Fruit fly (Drosophila melanogaster) whole organism, embryonic: Measurements from ENCODE around the gene sun.

ENCODE experiments used
- CG10959 ChIP-seq: fragments of 200-800 bp; sonication (Bioruptor generic); IDR thresholded peaks from 2 replicates; pipeline ENCODE4 v1.3.6; 2022; ENCODE audit warnings: missing biosample characterization, missing genetic modification characterization
- CG13424 ChIP-seq: fragments of 200-800 bp; sonication (Bioruptor generic); optimal IDR thresholded peaks from 2 replicates; lab custom pipeline; 2019; ENCODE audit warnings: missing biosample characterization, mild to moderate bottlenecking, missing genetic modification characterization, moderate library complexity
- CG16813 ChIP-seq: fragments of 200-800 bp; sonication (Bioruptor generic); IDR thresholded peaks from 3 replicates; pipeline ENCODE4 v1.3.6; 2022; ENCODE audit warnings: missing biosample characterization, missing genetic modification characterization; ENCODE audit not compliant: partially characterized antibody
- CG17186 ChIP-seq: fragments of 200-800 bp; sonication (Bioruptor generic); optimal IDR thresholded peaks from 3 replicates; lab custom pipeline; 2017; ENCODE audit warnings: missing biosample characterization, missing genetic modification reagents, missing genetic modification characterization
- CG17568 ChIP-seq: fragments of 200-800 bp; sonication (Bioruptor generic); optimal IDR thresholded peaks from 2 replicates; lab custom pipeline; 2018; ENCODE audit warnings: missing biosample characterization, mild to moderate bottlenecking, missing genetic modification characterization, moderate library complexity
- CG17829 ChIP-seq: fragments of 200-800 bp; optimal IDR thresholded peaks from 2 replicates; lab custom pipeline; 2019; ENCODE audit warnings: missing biosample characterization, mild to moderate bottlenecking, missing genetic modification characterization, moderate library complexity
- CG2116 ChIP-seq: fragments of 200-800 bp; sonication (Bioruptor generic); optimal IDR thresholded peaks from 3 replicates; lab custom pipeline; 2018; ENCODE audit warnings: missing biosample characterization, mild to moderate bottlenecking, missing genetic modification characterization
- CG34224 ChIP-seq: fragments of 200-800 bp; sonication (Bioruptor generic); IDR thresholded peaks from 3 replicates; pipeline ENCODE4 v1.3.6; 2022; ENCODE audit warnings: missing biosample characterization, missing genetic modification characterization; ENCODE audit not compliant: partially characterized antibody
- CG34376 ChIP-seq: fragments of 200-800 bp; sonication (Bioruptor generic); optimal IDR thresholded peaks from 2 replicates; lab custom pipeline; 2018; ENCODE audit warnings: missing biosample characterization, mild to moderate bottlenecking, missing genetic modification characterization
- CG42726 ChIP-seq: fragments of 200-800 bp; sonication (Bioruptor generic); IDR thresholded peaks from 2 replicates; pipeline ENCODE4 v1.3.6; 2022; ENCODE audit warnings: missing biosample characterization, missing genetic modification characterization; ENCODE audit not compliant: partially characterized antibody
- CG7987 ChIP-seq: fragments of 200-800 bp; sonication (Bioruptor generic); optimal IDR thresholded peaks from 2 replicates; lab custom pipeline; 2018; ENCODE audit warnings: missing biosample characterization, mild to moderate bottlenecking, missing genetic modification characterization, moderate library complexity
- CG8924 ChIP-seq: fragments of 200-800 bp; optimal IDR thresholded peaks from 3 replicates; lab custom pipeline; 2019; ENCODE audit warnings: missing biosample characterization, mild to moderate bottlenecking, missing genetic modification characterization, moderate library complexity
- CG9797 ChIP-seq: fragments of 200-800 bp; sonication (Bioruptor generic); optimal IDR thresholded peaks from 3 replicates; lab custom pipeline; 2018; ENCODE audit warnings: missing biosample characterization, mild to moderate bottlenecking, missing genetic modification characterization
- D19A ChIP-seq: fragments of 200-800 bp; optimal IDR thresholded peaks from 3 replicates; lab custom pipeline; 2019; ENCODE audit warnings: missing biosample characterization, mild to moderate bottlenecking, missing genetic modification characterization, moderate library complexity
- Dbx ChIP-seq: fragments of 200-800 bp; sonication (Bioruptor generic); IDR thresholded peaks from 3 replicates; pipeline ENCODE4 v1.3.6; 2022; ENCODE audit warnings: missing biosample characterization, missing genetic modification characterization
- Doc3 ChIP-seq: fragments of 200-800 bp; sonication (Bioruptor generic); IDR thresholded peaks from 3 replicates; pipeline ENCODE4 v1.3.6; 2022; ENCODE audit warnings: missing biosample characterization, missing genetic modification characterization; ENCODE audit not compliant: partially characterized antibody
- Dref ChIP-seq: fragments of 200-800 bp; sonication (Bioruptor generic); IDR thresholded peaks from 2 replicates; pipeline ENCODE4 v1.3.6; 2022; ENCODE audit warnings: missing biosample characterization, missing genetic modification characterization
- MESR4 ChIP-seq: fragments of 200-800 bp; sonication (Bioruptor generic); optimal IDR thresholded peaks from 2 replicates; lab custom pipeline; 2018; ENCODE audit warnings: missing biosample characterization, mild to moderate bottlenecking, missing genetic modification characterization, moderate library complexity
- Nf-YC ChIP-seq: fragments of 200-800 bp; optimal IDR thresholded peaks from 3 replicates; lab custom pipeline; 2019; ENCODE audit warnings: missing biosample characterization, mild to moderate bottlenecking, missing genetic modification characterization, moderate library complexity
- Scr ChIP-seq: fragments of 200-800 bp; sonication (Bioruptor generic); IDR thresholded peaks from 2 replicates; pipeline ENCODE4 v1.3.6; 2022; ENCODE audit warnings: missing biosample characterization, missing genetic modification characterization; ENCODE audit not compliant: partially characterized antibody
- Sox102F ChIP-seq: fragments of 200-800 bp; sonication (Bioruptor generic); optimal IDR thresholded peaks from 2 replicates; lab custom pipeline; 2018; ENCODE audit warnings: missing biosample characterization, mild to moderate bottlenecking, missing genetic modification characterization, moderate library complexity
- Stat92E ChIP-seq, 3 experiments: fragments of >200 bp in 2 of 3; fragments of 200-800 bp in 1 of 3; sonication (Bioruptor generic) in 1 of 3; optimal IDR thresholded peaks; 2 replicates each; lab custom pipeline; 2017 to 2019; ENCODE audit warnings: missing biosample characterization in 3 of 3, missing genetic modification characterization in 3 of 3, mild to moderate bottlenecking in 1 of 3, moderate library complexity in 1 of 3
- Vsx1 ChIP-seq: fragments of 200-800 bp; sonication (Bioruptor generic); optimal IDR thresholded peaks from 2 replicates; lab custom pipeline; 2017; ENCODE audit warnings: missing biosample characterization, mild to moderate bottlenecking, missing genetic modification characterization, missing genetic modification reagents
- amos ChIP-seq: fragments of 200-800 bp; sonication (Bioruptor generic); IDR thresholded peaks from 2 replicates; pipeline ENCODE4 v1.3.6; 2022; ENCODE audit warnings: missing biosample characterization, missing genetic modification characterization; ENCODE audit not compliant: partially characterized antibody
- br ChIP-seq: fragments of >200 bp; optimal IDR thresholded peaks from 2 replicates; lab custom pipeline; 2017
- cg ChIP-seq: fragments of 200-800 bp; sonication (Bioruptor generic); optimal IDR thresholded peaks from 3 replicates; lab custom pipeline; 2019; ENCODE audit warnings: missing biosample characterization, mild to moderate bottlenecking, missing genetic modification characterization, moderate library complexity
- chinmo ChIP-seq: fragments of 200-800 bp; sonication (Bioruptor generic); IDR thresholded peaks from 4 replicates; pipeline ENCODE4 v1.3.6; 2022; ENCODE audit warnings: missing biosample characterization, missing genetic modification characterization; ENCODE audit not compliant: partially characterized antibody
- dysf ChIP-seq: fragments of 200-800 bp; sonication (Bioruptor generic); IDR thresholded peaks from 3 replicates; pipeline ENCODE4 v1.3.6; 2022; ENCODE audit warnings: missing biosample characterization, missing genetic modification characterization
- en ChIP-seq: fragments of 200-800 bp; sonication (Bioruptor generic); optimal IDR thresholded peaks from 2 replicates; lab custom pipeline; 2016; ENCODE audit warnings: missing biosample characterization, missing genetic modification characterization
- ewg ChIP-seq: fragments of 200-800 bp; sonication (Bioruptor generic); optimal IDR thresholded peaks from 3 replicates; lab custom pipeline; 2017; ENCODE audit warnings: mild to moderate bottlenecking, missing biosample characterization, missing genetic modification reagents, missing genetic modification characterization
- fd96Cb ChIP-seq: fragments of 200-800 bp; sonication (Bioruptor generic); optimal IDR thresholded peaks from 2 replicates; lab custom pipeline; 2018; ENCODE audit warnings: missing biosample characterization, mild to moderate bottlenecking, missing genetic modification characterization, moderate library complexity
- gcm2 ChIP-seq: fragments of 200-800 bp; sonication (Bioruptor generic); optimal IDR thresholded peaks from 2 replicates; lab custom pipeline; 2016; ENCODE audit warnings: missing biosample characterization, missing genetic modification characterization
- gfzf ChIP-seq: fragments of 200-800 bp; sonication (Bioruptor generic); optimal IDR thresholded peaks from 2 replicates; lab custom pipeline; 2016; ENCODE audit warnings: missing biosample characterization, mild to moderate bottlenecking, missing genetic modification characterization, moderate library complexity
- hbn ChIP-seq: fragments of 200-800 bp; sonication (Bioruptor generic); IDR thresholded peaks from 2 replicates; pipeline ENCODE4 v1.3.6; 2022; ENCODE audit warnings: missing biosample characterization, missing genetic modification characterization; ENCODE audit not compliant: partially characterized antibody
- insv ChIP-seq, 2 experiments: fragments of 200-800 bp; sonication (Bioruptor generic); optimal IDR thresholded peaks; 3 replicates each; lab custom pipeline; 2016 to 2018; ENCODE audit warnings: missing biosample characterization in 2 of 2, missing genetic modification characterization in 2 of 2
- lbe ChIP-seq: fragments of 200-800 bp; sonication (Bioruptor generic); optimal IDR thresholded peaks from 2 replicates; lab custom pipeline; 2016; ENCODE audit warnings: missing biosample characterization, mild to moderate bottlenecking, missing genetic modification characterization
- lilli ChIP-seq: fragments of 200-800 bp; sonication (Bioruptor generic); optimal IDR thresholded peaks from 3 replicates; lab custom pipeline; 2016; ENCODE audit warnings: missing biosample characterization, missing genetic modification characterization
- lmd ChIP-seq: fragments of 200-800 bp; sonication (Bioruptor generic); IDR thresholded peaks from 2 replicates; pipeline ENCODE4 v1.3.6; 2022; ENCODE audit warnings: missing biosample characterization, missing genetic modification characterization
- nom ChIP-seq: fragments of 200-800 bp; sonication (Bioruptor generic); optimal IDR thresholded peaks from 2 replicates; lab custom pipeline; 2017; ENCODE audit warnings: missing biosample characterization, missing genetic modification characterization, mild to moderate bottlenecking, moderate library complexity, missing genetic modification reagents
- phol ChIP-seq: fragments of 200-800 bp; sonication (Bioruptor generic); optimal IDR thresholded peaks from 3 replicates; lab custom pipeline; 2018; ENCODE audit warnings: missing biosample characterization, mild to moderate bottlenecking, missing genetic modification characterization, moderate library complexity
- row ChIP-seq: fragments of 200-800 bp; sonication (Bioruptor generic); IDR thresholded peaks from 3 replicates; pipeline ENCODE4 v1.3.6; 2022; ENCODE audit warnings: missing biosample characterization, missing genetic modification characterization
- sd ChIP-seq: fragments of 200-800 bp; sonication (Bioruptor generic); optimal IDR thresholded peaks from 3 replicates; lab custom pipeline; 2018; ENCODE audit warnings: missing biosample characterization, mild to moderate bottlenecking, missing genetic modification characterization, moderate library complexity
- stc ChIP-seq: fragments of 200-800 bp; sonication (Bioruptor generic); IDR thresholded peaks from 2 replicates; pipeline ENCODE4 v1.3.6; 2022; ENCODE audit warnings: missing biosample characterization, missing genetic modification characterization
- stwl ChIP-seq: fragments of 200-800 bp; sonication (Bioruptor generic); optimal IDR thresholded peaks from 3 replicates; lab custom pipeline; 2018; ENCODE audit warnings: missing biosample characterization, mild to moderate bottlenecking, missing genetic modification characterization, moderate library complexity
- unpg ChIP-seq: fragments of 200-800 bp; sonication (Bioruptor generic); optimal IDR thresholded peaks from 3 replicates; lab custom pipeline; 2018; ENCODE audit warnings: missing biosample characterization, mild to moderate bottlenecking, missing genetic modification characterization, moderate library complexity

The sun gene

dm6 chrX:15857601-15858284, 8.7 kb upstream of the sun start, which contains the start of the genes CG46440 and Myb (continued):
- TF ChIP-seq CG10959 (GFP tag; lab: Robert Waterston, UW) (no peak), amos (GFP tag; lab: Robert Waterston, UW) (peak; percentile 92; the same call in 1 of the 2 replicates), en (GFP tag; lab: Kevin White, UChicago) (no peak), CG42726 (GFP tag; lab: Robert Waterston, UW) (peak; percentile 75; the same call in 1 of the 2 replicates), nom (peak; percentile 37), hbn (GFP tag; lab: Robert Waterston, UW) (peak; percentile 56), fd96Cb (no peak), stwl (peak; percentile 70), CG16813 (peak; percentile 90), gcm2 (no peak), CG2116 (peak; percentile 96)
- TF ChIP-seq, all 482 proteins: peak for 81

DNA sequence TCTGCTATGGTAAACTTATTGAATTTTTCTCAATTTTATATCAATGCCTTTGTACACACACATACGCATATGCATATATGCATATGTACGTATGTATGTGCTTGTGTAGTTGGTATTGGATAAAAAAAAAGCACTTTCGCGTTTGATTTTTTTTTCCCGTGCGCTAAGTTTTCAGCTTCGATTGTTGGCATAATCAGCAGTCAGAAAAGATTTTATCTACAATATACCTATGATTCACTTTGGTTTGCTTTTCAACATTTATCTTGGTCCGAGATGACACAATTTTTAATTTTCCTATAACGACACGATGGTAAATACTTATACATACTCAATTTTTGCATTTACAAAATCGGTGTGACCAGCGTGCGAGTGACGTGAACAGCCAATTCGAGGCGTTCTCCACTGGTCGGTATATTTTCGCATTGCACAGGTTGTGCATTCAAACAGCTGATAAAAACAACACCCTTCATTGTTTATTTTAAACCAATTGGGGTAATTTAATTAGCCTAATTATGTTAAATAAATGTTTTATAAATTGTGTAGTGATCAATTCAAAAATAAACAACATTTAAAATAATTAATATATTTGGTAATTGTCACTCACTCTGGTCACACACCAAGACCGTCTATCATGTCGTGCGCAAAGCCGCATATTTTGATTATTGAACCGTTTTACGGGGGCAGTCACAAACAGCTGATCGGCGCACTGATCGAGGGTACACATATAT, 3.9 kb upstream of the sun start, which contains the start of the genes UBL3 and CG15914:
Gene UBL3, minus strand, starts transcription at position 361 of the 728 bp plus-strand sequence.
Gene CG15914, plus strand, starts transcription at position 607 of the 728 bp plus-strand sequence.
- TF ChIP-seq stc (GFP tag; lab: Robert Waterston, UW) (no peak), CG17568 (GFP tag; lab: Kevin White, UChicago) (peak; percentile 39), Doc3 (no peak), CG8924 (tag; lab: Kevin White, UChicago) (peak; percentile 44), lmd (GFP tag; lab: Robert Waterston, UW) (no peak), Dbx (no peak), CG34376 (GFP tag; lab: Kevin White, UChicago) (peak; percentile 13), chinmo (GFP tag; lab: Robert Waterston, UW) (0 out of 4 replicates have a peak, but pooled peaks have one; percentile 59), Scr (GFP tag; lab: Robert Waterston, UW) (peak; percentile 53; the same call in 1 of the 2 replicates), phol (tag; lab: Kevin White, UChicago) (peak; percentile 57), CG9797 (GFP tag; lab: Kevin White, UChicago) (peak; percentile 95), unpg (GFP tag; lab: Kevin White, UChicago) (no peak), Stat92E (GFP tag; optimal IDR thresholded peaks at IDR 0.05; lab: Kevin White, UChicago) (peak in 1 of 3 experiments; percentile 13), CG7987 (GFP tag; lab: Kevin White, UChicago) (no peak), lbe (GFP tag; lab: Kevin White, UChicago) (peak; percentile 37), Dref (GFP tag; lab: Robert Waterston, UW) (peak; percentile 32), insv (GFP tag; optimal IDR thresholded peaks at IDR 0.05; lab: Kevin White, UChicago) (peak in 1 of 2 experiments; percentile 34), Nf-YC (peak; percentile 49), CG2116 (peak; percentile 81), sd (tag; lab: Kevin White, UChicago) (peak; percentile 51), ewg (peak; percentile 60), br (no peak), CG34224 (GFP tag; lab: Robert Waterston, UW) (no peak), MESR4 (peak; percentile 80), D19A (tag; lab: Kevin White, UChicago) (peak; percentile 25), lilli (peak; percentile 14), cg (GFP tag; lab: Kevin White, UChicago) (peak; percentile 85), row (peak; percentile 53), CG13424 (tag; lab: Kevin White, UChicago) (peak; percentile 6), CG17186 (GFP tag; lab: Kevin White, UChicago) (peak; percentile 75), Vsx1 (peak; percentile 12), dysf (GFP tag; lab: Robert Waterston, UW) (no peak), Sox102F (GFP tag; lab: Kevin White, UChicago) (no peak), gfzf (GFP tag; lab: Kevin White, UChicago) (peak; percentile 81), CG17829 (tag; lab: Kevin White, UChicago) (peak; percentile 36)
